Fruit fly (Drosophila melanogaster): ENCODE measurements around the gene CG5886.
A peak's percentile ranks its signal among the peaks of the same experiment; 100 is the strongest.

The CG5886 gene

dm6 chr3R:25851224-25851682, at the start of gene CG5886, which contains the start of gene CG14545:
CG5886 (plus strand) TSS chr3R:25851632.
CG14545 (minus strand) TSS chr3R:25851291.
- TF ChIP-seq CTCF (optimal IDR thresholded peaks at IDR 0.05) (peak; percentile 91 to 96), CG8478 (optimal IDR thresholded peaks at IDR 0.05) (no peak)

dm6 chr3R:25806145-25806544, 45.3 kb upstream of the CG5886 start, which contains the start of gene BG642167:
BG642167 (plus strand) TSS chr3R:25806445.
- TF ChIP-seq CG8478 (optimal IDR thresholded peaks at IDR 0.05) = no peak
- TF ChIP-seq CTCF (optimal IDR thresholded peaks at IDR 0.05) = no peak

dm6 chr3R:25810796-25811195, 40.6 kb upstream of the CG5886 start, which contains the start of gene CG5024:
CG5024 (plus strand) TSS chr3R:25811096.
- no peak for TF ChIP-seq CTCF (optimal IDR thresholded peaks at IDR 0.05)
- TF ChIP-seq CG8478 (optimal IDR thresholded peaks at IDR 0.05) = no peak

dm6 chr3R:25811611-25812010, 39.8 kb upstream of the CG5886 start, which contains the start of the genes Acam and CG17770:
Acam (plus strand) TSS chr3R:25811911.
CG17770 (plus strand) TSS chr3R:25811911.
- no peak for TF ChIP-seq CG8478 (optimal IDR thresholded peaks at IDR 0.05)
- TF ChIP-seq CTCF (optimal IDR thresholded peaks at IDR 0.05) = no peak

dm6 chr3R:25815179-25815578, 36.3 kb upstream of the CG5886 start, which contains the start of gene CG14354:
CG14354 (plus strand) TSS chr3R:25815479.
- no peak for TF ChIP-seq CTCF (optimal IDR thresholded peaks at IDR 0.05)
- no peak for TF ChIP-seq CG8478 (optimal IDR thresholded peaks at IDR 0.05)

- no peak for TF ChIP-seq CG8478 (optimal IDR thresholded peaks at IDR 0.05)
Measured at dm6 chr3R:25829598-25829997, 21.8 kb upstream of the CG5886 start, which contains the start of gene Mst57Dc. Mst57Dc (minus strand) TSS chr3R:25829698.

dm6 chr3R:25830128-25830527, 21.3 kb upstream of the CG5886 start, which contains the start of gene Sfp96F:
Sfp96F (minus strand) TSS chr3R:25830228.
- no peak for TF ChIP-seq CTCF (optimal IDR thresholded peaks at IDR 0.05)
- no peak for TF ChIP-seq CG8478 (optimal IDR thresholded peaks at IDR 0.05)

- TF ChIP-seq CTCF (optimal IDR thresholded peaks at IDR 0.05) = no peak
- TF ChIP-seq CG8478 (optimal IDR thresholded peaks at IDR 0.05) = no peak
Measured at dm6 chr3R:25830814-25831213, 20.6 kb upstream of the CG5886 start, which contains the start of gene Mst57Db. Mst57Db (minus strand) TSS chr3R:25830914.

dm6 chr3R:25831799-25832280, 19.6 kb upstream of the CG5886 start, which contains the start of the genes Mst57Da and alpha4GT2:
Mst57Da (minus strand) TSS chr3R:25831899.
alpha4GT2 (plus strand) TSS chr3R:25832230.
- TF ChIP-seq CTCF (optimal IDR thresholded peaks at IDR 0.05) = no peak
- no peak for TF ChIP-seq CG8478 (optimal IDR thresholded peaks at IDR 0.05)

dm6 chr3R:25854825-25855224, 3.4 kb downstream of the CG5886 start:
- TF ChIP-seq CG8478 (optimal IDR thresholded peaks at IDR 0.05) = no peak
- TF ChIP-seq CTCF (optimal IDR thresholded peaks at IDR 0.05) = no peak

- TF ChIP-seq CG8478 (optimal IDR thresholded peaks at IDR 0.05) (no peak), CTCF (optimal IDR thresholded peaks at IDR 0.05) (no peak)
Measured at dm6 chr3R:25855594-25856305, 4.3 kb downstream of the CG5886 start, which contains the start of gene CG5890. CG5890 (plus strand) TSS chr3R:25856154.

dm6 chr3R:25870389-25870788, 19.0 kb downstream of the CG5886 start:
- TF ChIP-seq CTCF (optimal IDR thresholded peaks at IDR 0.05) (no peak), CG8478 (optimal IDR thresholded peaks at IDR 0.05) (no peak)

- no peak for TF ChIP-seq CG8478 (optimal IDR thresholded peaks at IDR 0.05)
- TF ChIP-seq CTCF (optimal IDR thresholded peaks at IDR 0.05) = peak; percentile 68 to 75
Measured at dm6 chr3R:25876639-25877038, 25.2 kb downstream of the CG5886 start.

dm6 chr3R:25877064-25877463, 25.6 kb downstream of the CG5886 start:
- TF ChIP-seq CTCF (optimal IDR thresholded peaks at IDR 0.05) = no peak
- TF ChIP-seq CG8478 (optimal IDR thresholded peaks at IDR 0.05) = no peak

dm6 chr3R:25879324-25879766, 27.9 kb downstream of the CG5886 start:
- no peak for TF ChIP-seq CTCF (optimal IDR thresholded peaks at IDR 0.05)
- no peak for TF ChIP-seq CG8478 (optimal IDR thresholded peaks at IDR 0.05)
